Worm (Caenorhabditis elegans) whole organism, late embryonic: ENCODE data around the gene nlp-35.

Experiments used
- F13H6.1 ChIP-seq: sonication (generic microtip); optimal IDR thresholded peaks from 2 replicates; lab custom pipeline; 2016; ENCODE audit warnings: missing genetic modification characterization, missing compliant biosample characterization
- K09A11.1 ChIP-seq: sonication (generic microtip); optimal IDR thresholded peaks from 2 replicates; lab custom pipeline; 2017; ENCODE audit warnings: antibody characterized with exemption, mild to moderate bottlenecking, missing genetic modification characterization, missing compliant biosample characterization; ENCODE audit not compliant: insufficient read depth
- Y22D7AL.16 ChIP-seq: sonication (generic microtip); optimal IDR thresholded peaks from 2 replicates; lab custom pipeline; 2016; ENCODE audit warnings: missing genetic modification characterization, missing compliant biosample characterization
- ahr-1 ChIP-seq: sonication (generic microtip); optimal IDR thresholded peaks from 2 replicates; lab custom pipeline; 2016; ENCODE audit warnings: missing genetic modification characterization, missing compliant biosample characterization
- ceh-19 ChIP-seq: fragments of 200-800 bp; sonication (Bioruptor generic); optimal IDR thresholded peaks from 2 replicates; lab custom pipeline; 2018; ENCODE audit warnings: mild to moderate bottlenecking, missing genetic modification characterization, missing compliant biosample characterization
- ceh-2 ChIP-seq: sonication (generic microtip); optimal IDR thresholded peaks from 2 replicates; lab custom pipeline; 2016; ENCODE audit warnings: missing genotype, missing genetic modification characterization, missing compliant biosample characterization
- ceh-31 ChIP-seq: sonication (generic microtip); optimal IDR thresholded peaks from 2 replicates; lab custom pipeline; 2016; ENCODE audit warnings: missing genetic modification characterization, missing compliant biosample characterization
- ceh-34 ChIP-seq: sonication (generic microtip); optimal IDR thresholded peaks from 2 replicates; lab custom pipeline; 2016; ENCODE audit warnings: mild to moderate bottlenecking, missing genetic modification characterization, missing compliant biosample characterization
- ceh-45 ChIP-seq: fragments of 200-800 bp; sonication (Bioruptor generic); IDR thresholded peaks from 2 replicates; pipeline ENCODE4 v1.3.6; 2022; ENCODE audit warnings: missing genetic modification reagents, missing genetic modification characterization, missing compliant biosample characterization
- ceh-48 ChIP-seq: sonication (generic microtip); optimal IDR thresholded peaks from 2 replicates; lab custom pipeline; 2016; ENCODE audit warnings: missing genetic modification characterization, inconsistent platforms, missing compliant biosample characterization
- ceh-6 ChIP-seq: fragments of 200-800 bp; sonication (Bioruptor generic); optimal IDR thresholded peaks from 2 replicates; lab custom pipeline; 2018; ENCODE audit warnings: mild to moderate bottlenecking, missing genetic modification characterization, missing compliant biosample characterization
- ceh-9 ChIP-seq: sonication (generic microtip); optimal IDR thresholded peaks from 2 replicates; lab custom pipeline; 2016; ENCODE audit warnings: mild to moderate bottlenecking, missing genetic modification characterization, inconsistent platforms, missing compliant biosample characterization
- elt-2 ChIP-seq: sonication (generic microtip); optimal IDR thresholded peaks from 2 replicates; lab custom pipeline; 2016; ENCODE audit warnings: missing genetic modification reagents, missing genetic modification characterization, missing compliant biosample characterization
- ets-4 ChIP-seq: sonication (generic microtip); optimal IDR thresholded peaks from 2 replicates; lab custom pipeline; 2016; ENCODE audit warnings: missing genetic modification characterization, missing compliant biosample characterization
- fax-1 ChIP-seq: sonication (generic microtip); optimal IDR thresholded peaks from 2 replicates; lab custom pipeline; 2016; ENCODE audit warnings: missing genotype, missing genetic modification characterization, missing compliant biosample characterization
- hlh-13 ChIP-seq: fragments of 200-800 bp; sonication (Bioruptor generic); optimal IDR thresholded peaks from 2 replicates; lab custom pipeline; 2018; ENCODE audit warnings: mild to moderate bottlenecking, missing genetic modification characterization, missing compliant biosample characterization
- hlh-15 ChIP-seq: sonication (generic microtip); optimal IDR thresholded peaks from 2 replicates; lab custom pipeline; 2016; ENCODE audit warnings: missing genetic modification characterization, missing compliant biosample characterization
- hlh-8 ChIP-seq: sonication (generic microtip); optimal IDR thresholded peaks from 2 replicates; lab custom pipeline; 2016; ENCODE audit warnings: missing genotype, missing genetic modification characterization, missing compliant biosample characterization
- lim-6 ChIP-seq: sonication (generic microtip); optimal IDR thresholded peaks from 2 replicates; lab custom pipeline; 2016; ENCODE audit warnings: missing genetic modification characterization, missing compliant biosample characterization
- lin-11 ChIP-seq: fragments of 200-800 bp; sonication (Bioruptor generic); optimal IDR thresholded peaks from 2 replicates; lab custom pipeline; 2018; ENCODE audit warnings: mild to moderate bottlenecking, missing genetic modification characterization, missing compliant biosample characterization
- madf-2 ChIP-seq: sonication (generic microtip); optimal IDR thresholded peaks from 2 replicates; lab custom pipeline; 2017; ENCODE audit warnings: missing genetic modification characterization, missing compliant biosample characterization
- nfya-1 ChIP-seq: sonication (generic microtip); optimal IDR thresholded peaks from 2 replicates; lab custom pipeline; 2017; ENCODE audit warnings: missing genetic modification characterization, mild to moderate bottlenecking, missing compliant biosample characterization, antibody characterized with exemption, moderate library complexity
- nhr-11 ChIP-seq: fragments of 150-350 bp; optimal IDR thresholded peaks from 2 replicates; lab custom pipeline; 2014; ENCODE audit warnings: missing biosample characterization, missing genetic modification characterization
- nhr-232 ChIP-seq: sonication (generic microtip); optimal IDR thresholded peaks from 2 replicates; lab custom pipeline; 2016; ENCODE audit warnings: missing genetic modification characterization, missing compliant biosample characterization
- pat-9 ChIP-seq: fragments of 200-800 bp; sonication (Bioruptor generic); optimal IDR thresholded peaks from 2 replicates; lab custom pipeline; 2018; ENCODE audit warnings: mild to moderate bottlenecking, missing genetic modification characterization, moderate library complexity, missing compliant biosample characterization
- pax-1 ChIP-seq: fragments of 150-350 bp; optimal IDR thresholded peaks from 2 replicates; lab custom pipeline; 2014; ENCODE audit warnings: missing biosample characterization, missing genetic modification characterization
- pha-4 ChIP-seq: fragments of 150-350 bp; optimal IDR thresholded peaks from 2 replicates; lab custom pipeline; 2018; ENCODE audit warnings: missing biosample characterization, missing genetic modification reagents, missing genetic modification characterization
- rnt-1 ChIP-seq: sonication (generic microtip); optimal IDR thresholded peaks from 2 replicates; lab custom pipeline; 2016; ENCODE audit warnings: missing genetic modification characterization, missing compliant biosample characterization
- sox-4 ChIP-seq: sonication (generic microtip); optimal IDR thresholded peaks from 2 replicates; lab custom pipeline; 2017; ENCODE audit warnings: mild to moderate bottlenecking, missing genetic modification characterization, inconsistent platforms, missing compliant biosample characterization
- tbx-2 ChIP-seq: sonication (generic microtip); optimal IDR thresholded peaks from 2 replicates; lab custom pipeline; 2016; ENCODE audit warnings: missing genetic modification characterization, missing compliant biosample characterization
- tbx-7 ChIP-seq: sonication (generic microtip); optimal IDR thresholded peaks from 2 replicates; lab custom pipeline; 2016; ENCODE audit warnings: missing genotype, missing genetic modification characterization, missing compliant biosample characterization
- unc-86 ChIP-seq: sonication (generic microtip); optimal IDR thresholded peaks from 2 replicates; lab custom pipeline; 2016; ENCODE audit warnings: missing genetic modification characterization, missing compliant biosample characterization
- zip-5 ChIP-seq: sonication (generic microtip); optimal IDR thresholded peaks from 2 replicates; lab custom pipeline; 2016; ENCODE audit warnings: missing genetic modification characterization, missing compliant biosample characterization
- ztf-16 ChIP-seq: sonication (generic microtip); optimal IDR thresholded peaks from 2 replicates; lab custom pipeline; 2017; ENCODE audit warnings: missing genetic modification characterization, missing compliant biosample characterization

Gene nlp-35

DNA sequence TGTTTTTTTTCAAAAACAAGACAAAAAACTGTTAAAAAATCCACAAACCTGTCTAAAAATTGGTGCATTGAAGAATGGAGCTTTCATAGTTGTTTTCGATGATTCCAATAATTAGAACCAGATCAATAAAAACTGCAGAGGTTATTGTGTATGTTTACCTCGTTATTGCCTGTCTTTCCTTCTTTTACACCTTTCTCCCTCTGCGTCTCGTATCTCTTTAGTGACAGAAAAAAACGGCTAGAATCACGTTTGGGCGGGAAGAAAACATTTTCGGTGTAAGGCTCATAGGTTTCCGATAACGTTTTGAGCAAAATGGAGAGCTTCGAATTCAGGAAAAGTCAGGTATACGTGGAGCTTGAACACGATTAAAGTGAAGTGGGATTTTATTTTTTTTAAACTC lies 10.1 kb downstream of the nlp-35 start, which contains the start of gene ethe-1:
TSS of gene ethe-1 (minus strand) at position 150 of the 400 bp plus-strand sequence.
- TF ChIP-seq ceh-6 (GFP tag; lab: Kevin White, UChicago) (no peak), tbx-2 (tag; lab: Kevin White, UChicago) (no peak), ztf-16 (tag; lab: Kevin White, UChicago) (no peak), hlh-13 (no peak), nfya-1 (no peak), tbx-7 (no peak), rnt-1 (tag; lab: Kevin White, UChicago) (no peak), pat-9 (tag; lab: Kevin White, UChicago) (no peak), nhr-232 (tag; lab: Kevin White, UChicago) (no peak), ceh-34 (no peak), nhr-11 (no peak), lim-6 (no peak), fax-1 (tag; lab: Kevin White, UChicago) (no peak), pha-4 (tag; lab: Kevin White, UChicago) (no peak), zip-5 (tag; lab: Kevin White, UChicago) (no peak)

DNA sequence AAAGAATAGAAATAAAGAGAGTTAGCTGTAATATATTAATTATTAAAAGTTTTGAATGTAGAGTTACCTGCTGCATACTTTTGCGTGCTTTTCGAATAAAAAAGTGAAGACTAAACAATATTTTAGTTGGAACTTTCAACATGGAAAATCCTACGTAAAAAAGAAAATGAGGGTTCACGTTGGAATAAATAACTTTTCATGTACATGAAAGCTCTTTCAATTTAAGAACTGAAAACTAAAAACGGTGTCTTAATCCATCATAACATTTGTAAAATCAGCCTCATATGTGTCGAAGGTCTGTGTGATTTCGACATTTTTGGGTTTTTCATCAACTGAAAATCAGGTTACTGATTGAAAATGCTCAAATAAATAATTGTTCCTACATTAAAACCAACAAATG lies 12.5 kb downstream of the nlp-35 start, which contains the start of gene ttr-9:
TSS of gene ttr-9 (minus strand) at position 101 of the 400 bp plus-strand sequence.
- no peak for TF ChIP-seq ceh-2 (tag; lab: Kevin White, UChicago)

ce11 chrIV:9500100-9500499 lies 18.6 kb downstream of the nlp-35 start, which contains the start of gene ugt-21:
Gene ugt-21 (plus strand): TSS chrIV:9500311.
- TF ChIP-seq ceh-2 (tag; lab: Kevin White, UChicago) (no peak), hlh-13 (no peak), elt-2 (tag; lab: Kevin White, UChicago) (peak; percentile 22), lin-11 (tag; lab: Kevin White, UChicago) (no peak), tbx-7 (no peak), ahr-1 (tag; lab: Kevin White, UChicago) (no peak)

ce11 chrIV:9499636-9500035 lies 19.1 kb downstream of the nlp-35 start:
- TF ChIP-seq ceh-45 (GFP tag; lab: Robert Waterston, UW) = no peak
- no peak for TF ChIP-seq ceh-34
- no peak for TF ChIP-seq ceh-31 (tag; lab: Kevin White, UChicago)
- no peak for TF ChIP-seq hlh-8 (tag; lab: Kevin White, UChicago)
- no peak for TF ChIP-seq ceh-9 (tag; lab: Kevin White, UChicago)
- no peak for TF ChIP-seq ceh-6 (GFP tag; lab: Kevin White, UChicago)
- no peak for TF ChIP-seq Y22D7AL.16 (tag; lab: Kevin White, UChicago)
- no peak for TF ChIP-seq ceh-19 (GFP tag; lab: Kevin White, UChicago)
- TF ChIP-seq K09A11.1 (tag; lab: Kevin White, UChicago) = no peak
- TF ChIP-seq lim-6 = no peak
- TF ChIP-seq pat-9 (tag; lab: Kevin White, UChicago) = no peak
- TF ChIP-seq F13H6.1 (tag; lab: Kevin White, UChicago) = no peak
- TF ChIP-seq unc-86 = no peak
- no peak for TF ChIP-seq hlh-15
- no peak for TF ChIP-seq ets-4 (tag; lab: Kevin White, UChicago)
- no peak for TF ChIP-seq sox-4 (tag; lab: Kevin White, UChicago)
- TF ChIP-seq ahr-1 (tag; lab: Kevin White, UChicago) = no peak
- TF ChIP-seq madf-2 = no peak

DNA sequence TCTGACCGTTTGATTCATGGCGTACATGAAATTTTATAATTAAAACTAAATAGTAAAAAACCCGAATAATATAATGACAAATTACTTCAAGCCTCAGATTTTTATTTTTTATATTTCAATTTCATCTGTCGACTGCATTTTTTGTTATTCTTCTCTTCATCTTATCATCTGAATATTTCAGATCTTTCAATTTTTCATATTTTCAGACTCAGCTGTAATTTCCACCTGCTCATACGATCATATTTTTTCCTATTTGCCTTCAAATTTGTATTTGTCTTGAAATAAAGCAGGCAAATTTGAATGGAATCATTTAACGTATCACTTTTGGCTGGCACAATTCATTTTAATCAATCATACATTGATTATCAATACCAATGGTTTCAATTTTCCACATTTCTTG lies 20.6 kb downstream of the nlp-35 start, which contains the start of gene sru-4:
TSS of gene sru-4 (plus strand) at position 301 of the 400 bp plus-strand sequence.
- TF ChIP-seq F13H6.1 (tag; lab: Kevin White, UChicago) (no peak), ceh-9 (tag; lab: Kevin White, UChicago) (no peak), ceh-48 (no peak), pax-1 (tag; lab: Kevin White, UChicago) (no peak)
